Fruit fly (Drosophila melanogaster) whole organism, embryonic: Measurements from ENCODE around the gene smg.

Experiments used
- ATbp ChIP-seq: fragments of 200-800 bp; sonication (Bioruptor generic); optimal IDR thresholded peaks from 2 replicates; lab custom pipeline; 2017; ENCODE audit warnings: missing biosample characterization, mild to moderate bottlenecking, missing genetic modification characterization, missing genetic modification reagents
- Atf3 ChIP-seq: fragments of 200-800 bp; sonication (Bioruptor generic); optimal IDR thresholded peaks from 3 replicates; lab custom pipeline; 2016; ENCODE audit warnings: missing biosample characterization, missing genetic modification characterization
- BtbVII ChIP-seq: fragments of 200-800 bp; sonication (Bioruptor generic); optimal IDR thresholded peaks from 3 replicates; lab custom pipeline; 2017; ENCODE audit warnings: missing biosample characterization, mild to moderate bottlenecking, missing genetic modification characterization
- CG10321 ChIP-seq: fragments of 200-800 bp; sonication (Bioruptor generic); IDR thresholded peaks from 2 replicates; pipeline ENCODE4 v1.3.6; 2022; ENCODE audit warnings: missing biosample characterization, missing genetic modification characterization
- CG11247 ChIP-seq: fragments of 200-800 bp; sonication (Bioruptor generic); IDR thresholded peaks from 2 replicates; pipeline ENCODE4 v1.3.6; 2022; ENCODE audit warnings: missing biosample characterization, missing genetic modification characterization
- CG13287 ChIP-seq: fragments of 200-800 bp; sonication (Bioruptor generic); IDR thresholded peaks from 2 replicates; pipeline ENCODE4 v1.3.6; 2022; ENCODE audit warnings: missing biosample characterization, missing genetic modification characterization; ENCODE audit not compliant: partially characterized antibody
- CG13424 ChIP-seq: fragments of 200-800 bp; sonication (Bioruptor generic); optimal IDR thresholded peaks from 2 replicates; lab custom pipeline; 2019; ENCODE audit warnings: missing biosample characterization, mild to moderate bottlenecking, missing genetic modification characterization, moderate library complexity
- CG15073 ChIP-seq: fragments of 200-800 bp; sonication (Bioruptor generic); optimal IDR thresholded peaks from 2 replicates; lab custom pipeline; 2016; ENCODE audit warnings: missing biosample characterization, missing genetic modification characterization
- CG17359 ChIP-seq: fragments of 200-800 bp; sonication (Bioruptor generic); optimal IDR thresholded peaks from 3 replicates; lab custom pipeline; 2018; ENCODE audit warnings: missing biosample characterization, mild to moderate bottlenecking, missing genetic modification characterization, moderate library complexity
- CG17829 ChIP-seq: fragments of 200-800 bp; optimal IDR thresholded peaks from 2 replicates; lab custom pipeline; 2019; ENCODE audit warnings: missing biosample characterization, mild to moderate bottlenecking, missing genetic modification characterization, moderate library complexity
- CG18262 ChIP-seq: fragments of 200-800 bp; optimal IDR thresholded peaks from 3 replicates; lab custom pipeline; 2019; ENCODE audit warnings: missing biosample characterization, mild to moderate bottlenecking, missing genetic modification characterization, moderate library complexity
- CG30403 ChIP-seq: fragments of 200-800 bp; sonication (Bioruptor generic); optimal IDR thresholded peaks from 3 replicates; lab custom pipeline; 2016; ENCODE audit warnings: missing biosample characterization, missing genetic modification characterization
- CG34224 ChIP-seq: fragments of 200-800 bp; sonication (Bioruptor generic); IDR thresholded peaks from 3 replicates; pipeline ENCODE4 v1.3.6; 2022; ENCODE audit warnings: missing biosample characterization, missing genetic modification characterization; ENCODE audit not compliant: partially characterized antibody
- CG4820 ChIP-seq: fragments of 200-800 bp; sonication (Bioruptor generic); optimal IDR thresholded peaks from 3 replicates; lab custom pipeline; 2016; ENCODE audit warnings: missing biosample characterization, missing genetic modification characterization
- CG7556 ChIP-seq: fragments of 200-800 bp; sonication (Bioruptor generic); optimal IDR thresholded peaks from 2 replicates; lab custom pipeline; 2017; ENCODE audit warnings: missing biosample characterization, mild to moderate bottlenecking, missing genetic modification characterization
- CG8478 ChIP-seq: fragments of >200 bp; optimal IDR thresholded peaks from 2 replicates; lab custom pipeline; 2018
- CrebB ChIP-seq: fragments of 200-800 bp; sonication (Bioruptor generic); optimal IDR thresholded peaks from 3 replicates; lab custom pipeline; 2018; ENCODE audit warnings: missing biosample characterization, mild to moderate bottlenecking, missing genetic modification characterization
- Dad ChIP-seq: fragments of 200-800 bp; sonication (Bioruptor generic); optimal IDR thresholded peaks from 3 replicates; lab custom pipeline; 2016; ENCODE audit warnings: missing biosample characterization, missing genetic modification characterization
- Doc3 ChIP-seq: fragments of 200-800 bp; sonication (Bioruptor generic); IDR thresholded peaks from 3 replicates; pipeline ENCODE4 v1.3.6; 2022; ENCODE audit warnings: missing biosample characterization, missing genetic modification characterization; ENCODE audit not compliant: partially characterized antibody
- E2f1 ChIP-seq: fragments of 200-800 bp; sonication (Bioruptor generic); IDR thresholded peaks from 2 replicates; pipeline ENCODE4 v1.3.6; 2022; ENCODE audit warnings: missing biosample characterization, missing genetic modification characterization
- Mes4 ChIP-seq: fragments of 200-800 bp; sonication (Bioruptor generic); optimal IDR thresholded peaks from 2 replicates; lab custom pipeline; 2016; ENCODE audit warnings: missing biosample characterization, missing genetic modification characterization
- Nf-YB ChIP-seq: fragments of 200-800 bp; sonication (Bioruptor generic); optimal IDR thresholded peaks from 3 replicates; lab custom pipeline; 2019; ENCODE audit warnings: missing biosample characterization, mild to moderate bottlenecking, missing genetic modification characterization, moderate library complexity
- Oli ChIP-seq: fragments of 200-800 bp; sonication (Bioruptor generic); optimal IDR thresholded peaks from 2 replicates; lab custom pipeline; 2018; ENCODE audit warnings: missing biosample characterization, mild to moderate bottlenecking, missing genetic modification characterization, moderate library complexity
- Scr ChIP-seq: fragments of 200-800 bp; sonication (Bioruptor generic); IDR thresholded peaks from 2 replicates; pipeline ENCODE4 v1.3.6; 2022; ENCODE audit warnings: missing biosample characterization, missing genetic modification characterization; ENCODE audit not compliant: partially characterized antibody
- Vsx1 ChIP-seq: fragments of 200-800 bp; sonication (Bioruptor generic); optimal IDR thresholded peaks from 2 replicates; lab custom pipeline; 2017; ENCODE audit warnings: missing biosample characterization, mild to moderate bottlenecking, missing genetic modification characterization, missing genetic modification reagents
- Xrp1 ChIP-seq: fragments of 200-800 bp; sonication (Bioruptor generic); IDR thresholded peaks from 2 replicates; pipeline ENCODE4 v1.3.6; 2022; ENCODE audit warnings: missing biosample characterization, missing genetic modification characterization
- abd-A ChIP-seq: fragments of 200-800 bp; sonication (Bioruptor generic); optimal IDR thresholded peaks from 3 replicates; lab custom pipeline; 2019; ENCODE audit warnings: missing biosample characterization, mild to moderate bottlenecking, missing genetic modification characterization, moderate library complexity
- ase ChIP-seq: fragments of 200-800 bp; sonication (Bioruptor generic); IDR thresholded peaks from 3 replicates; pipeline ENCODE4 v1.3.6; 2022; ENCODE audit warnings: missing biosample characterization, missing genetic modification characterization
- cg ChIP-seq: fragments of 200-800 bp; sonication (Bioruptor generic); optimal IDR thresholded peaks from 3 replicates; lab custom pipeline; 2019; ENCODE audit warnings: missing biosample characterization, mild to moderate bottlenecking, missing genetic modification characterization, moderate library complexity
- ems ChIP-seq: fragments of 200-800 bp; sonication (Bioruptor generic); optimal IDR thresholded peaks from 3 replicates; lab custom pipeline; 2016; ENCODE audit warnings: missing biosample characterization, missing genetic modification characterization
- esg ChIP-seq: fragments of 200-800 bp; sonication (Bioruptor generic); conservative IDR thresholded peaks from 2 replicates; pipeline ENCODE4 v1.3.6; 2022; ENCODE audit warnings: missing biosample characterization, missing genetic modification characterization
- gcm ChIP-seq: fragments of 200-800 bp; sonication (Bioruptor generic); optimal IDR thresholded peaks from 2 replicates; lab custom pipeline; 2019; ENCODE audit warnings: missing biosample characterization, mild to moderate bottlenecking, missing genetic modification characterization, moderate library complexity
- gem ChIP-seq: fragments of 200-800 bp; sonication (Bioruptor generic); optimal IDR thresholded peaks from 2 replicates; lab custom pipeline; 2019; ENCODE audit warnings: missing biosample characterization, mild to moderate bottlenecking, missing genetic modification characterization, moderate library complexity
- grn ChIP-seq: fragments of 200-800 bp; sonication (Bioruptor generic); optimal IDR thresholded peaks from 3 replicates; lab custom pipeline; 2017; ENCODE audit warnings: missing biosample characterization, missing genetic modification characterization
- hbn ChIP-seq: fragments of 200-800 bp; sonication (Bioruptor generic); IDR thresholded peaks from 2 replicates; pipeline ENCODE4 v1.3.6; 2022; ENCODE audit warnings: missing biosample characterization, missing genetic modification characterization; ENCODE audit not compliant: partially characterized antibody
- hkb ChIP-seq, 2 experiments: fragments of 200-800 bp in 1 of 2; fragments of >200 bp in 1 of 2; sonication (Bioruptor generic) in 1 of 2; IDR thresholded peaks in 1 of 2; optimal IDR thresholded peaks in 1 of 2; 2 replicates each; pipeline versions ENCODE4 v1.3.6 to Lab custom; 2017 to 2022; ENCODE audit warnings: missing biosample characterization in 1 of 2, missing genetic modification characterization in 1 of 2
- kni ChIP-seq: fragments of 200-800 bp; sonication (Bioruptor generic); optimal IDR thresholded peaks from 3 replicates; lab custom pipeline; 2017; ENCODE audit warnings: mild to moderate bottlenecking, missing biosample characterization, missing genetic modification reagents, missing genetic modification characterization
- p53 ChIP-seq: fragments of 200-800 bp; sonication (Bioruptor generic); optimal IDR thresholded peaks from 2 replicates; lab custom pipeline; 2016; ENCODE audit warnings: missing biosample characterization, missing genetic modification characterization
- pan ChIP-seq, 4 experiments: fragments of >200 bp in 3 of 4; fragments of 200-800 bp in 1 of 4; sonication (Bioruptor generic) in 1 of 4; optimal IDR thresholded peaks in 3 of 4; IDR thresholded peaks in 1 of 4; 2 replicates each; pipeline versions ENCODE4 v1.3.6 to Lab custom; 2017 to 2022; ENCODE audit warnings: missing biosample characterization in 2 of 4, missing genetic modification characterization in 2 of 4, mixed read lengths in 1 of 4
- row ChIP-seq: fragments of 200-800 bp; sonication (Bioruptor generic); IDR thresholded peaks from 3 replicates; pipeline ENCODE4 v1.3.6; 2022; ENCODE audit warnings: missing biosample characterization, missing genetic modification characterization
- so ChIP-seq: fragments of 200-800 bp; sonication (Bioruptor generic); IDR thresholded peaks from 3 replicates; pipeline ENCODE4 v1.3.6; 2022; ENCODE audit warnings: missing biosample characterization, missing genetic modification characterization
- tll ChIP-seq, 2 experiments: fragments of 200-800 bp in 1 of 2; fragments of >200 bp in 1 of 2; sonication (Bioruptor generic) in 1 of 2; optimal IDR thresholded peaks; 2 replicates each; lab custom pipeline; 2017 to 2019; ENCODE audit warnings: missing biosample characterization in 2 of 2, missing genetic modification characterization in 2 of 2, mild to moderate bottlenecking in 1 of 2, moderate library complexity in 1 of 2
- ttk ChIP-seq: fragments of 200-800 bp; sonication (Bioruptor generic); IDR thresholded peaks from 2 replicates; pipeline ENCODE4 v2.1.2; 2022; ENCODE audit warnings: missing biosample characterization, missing genetic modification characterization
- unc-4 ChIP-seq: fragments of 200-800 bp; sonication (Bioruptor generic); IDR thresholded peaks from 2 replicates; pipeline ENCODE4 v1.3.6; 2022; ENCODE audit warnings: missing biosample characterization, missing genetic modification characterization; ENCODE audit not compliant: partially characterized antibody
- vnd ChIP-seq: fragments of 200-800 bp; sonication (Bioruptor generic); IDR thresholded peaks from 3 replicates; pipeline ENCODE4 v1.3.6; 2022; ENCODE audit warnings: missing biosample characterization, missing genetic modification characterization; ENCODE audit not compliant: partially characterized antibody
- zen2 ChIP-seq: fragments of 200-800 bp; sonication (Bioruptor generic); IDR thresholded peaks from 3 replicates; pipeline ENCODE4 v1.3.6; 2022; ENCODE audit warnings: missing biosample characterization, missing genetic modification characterization; ENCODE audit not compliant: partially characterized antibody

The smg gene

dm6 chr3L:8978678-8979413 lies 18.9 kb downstream of the smg start (continued):
- TF ChIP-seq row (peak; percentile 49; the same call in 2 of the 3 replicates), BtbVII (GFP tag; lab: Kevin White, UChicago) (no peak), CG7556 (GFP tag; lab: Kevin White, UChicago) (no peak), cg (GFP tag; lab: Kevin White, UChicago) (peak; percentile 92), abd-A (tag; lab: Kevin White, UChicago) (no peak), Oli (peak; percentile 17), Vsx1 (GFP tag; lab: Kevin White, UChicago) (no peak), pan (optimal IDR thresholded peaks at IDR 0.05; lab: Kevin White, UChicago) (no peak), pan (GFP tag; optimal IDR thresholded peaks at IDR 0.05 in 1 of 2, IDR thresholded peaks at IDR 0.05 in 1 of 2) (peak in 1 of 2 experiments; percentile 26), CG17359 (tag; lab: Kevin White, UChicago) (peak; percentile 52), Doc3 (peak; percentile 44; the same call in 1 of the 3 replicates), Scr (GFP tag; lab: Robert Waterston, UW) (no peak; the same call in 1 of the 2 replicates), Nf-YB (GFP tag; lab: Kevin White, UChicago) (peak; percentile 17), CG30403 (GFP tag; lab: Kevin White, UChicago) (peak; percentile 10), hbn (GFP tag; lab: Robert Waterston, UW) (peak; percentile 15; the same call in 1 of the 2 replicates), ase (peak; percentile 30; the same call in 1 of the 3 replicates), CG34224 (GFP tag; lab: Robert Waterston, UW) (peak; percentile 73), esg (GFP tag; lab: Robert Waterston, UW) (peak; percentile 25; the same call in 1 of the 2 replicates), CG8478 (lab: Kevin White, UChicago) (no peak), gem (tag; lab: Kevin White, UChicago) (peak; percentile 46), CG4820 (GFP tag; lab: Kevin White, UChicago) (no peak), so (GFP tag; lab: Robert Waterston, UW) (no peak), CrebB (tag; lab: Kevin White, UChicago) (peak; percentile 32), ttk (GFP tag; lab: Robert Waterston, UW) (peak; percentile 51), E2f1 (0 out of 2 replicates have a peak, but pooled peaks have one; percentile 14), vnd (GFP tag; lab: Robert Waterston, UW) (no peak), Dad (GFP tag; lab: Kevin White, UChicago) (no peak), CG13424 (tag; lab: Kevin White, UChicago) (no peak), CG17829 (no peak), CG10321 (GFP tag; lab: Robert Waterston, UW) (no peak), kni (no peak), Xrp1 (GFP tag; lab: Robert Waterston, UW) (0 out of 2 replicates have a peak, but pooled peaks have one; percentile 21), ems (no peak), unc-4 (GFP tag; lab: Robert Waterston, UW) (peak; percentile 44), CG13287 (GFP tag; lab: Robert Waterston, UW) (peak; percentile 76), p53 (GFP tag; lab: Kevin White, UChicago) (no peak), tll (GFP tag; optimal IDR thresholded peaks at IDR 0.05; lab: Kevin White, UChicago) (no peak), Atf3 (no peak), zen2 (GFP tag; lab: Robert Waterston, UW) (peak; percentile 17; the same call in 1 of the 3 replicates), hkb (optimal IDR thresholded peaks at IDR 0.05; lab: Kevin White, UChicago) (no peak), hkb (GFP tag; IDR thresholded peaks at IDR 0.05; lab: Robert Waterston, UW) (0 out of 2 replicates have a peak, but pooled peaks have one; percentile 8), CG18262 (tag; lab: Kevin White, UChicago) (peak; percentile 14), Mes4 (GFP tag; lab: Kevin White, UChicago) (peak; percentile 2), CG11247 (GFP tag; lab: Robert Waterston, UW) (no peak), gcm (GFP tag; lab: Kevin White, UChicago) (peak; percentile 65), ATbp (GFP tag; lab: Kevin White, UChicago) (peak; percentile 40), CG15073 (GFP tag; lab: Kevin White, UChicago) (no peak), grn (GFP tag; lab: Kevin White, UChicago) (peak; percentile 71)
